Fruit fly (Drosophila melanogaster) whole organism: ENCODE data around the gene CG46462.

Source experiments
- Dll ChIP-seq: fragments of >200 bp; optimal IDR thresholded peaks from 2 replicates; lab custom pipeline; 2017
- pan ChIP-seq: fragments of >200 bp; optimal IDR thresholded peaks from 2 replicates; lab custom pipeline; 2017
- psq ChIP-seq: fragments of >200 bp; optimal IDR thresholded peaks from 2 replicates; lab custom pipeline; 2017
- usp ChIP-seq: fragments of >200 bp; optimal IDR thresholded peaks from 2 replicates; lab custom pipeline; 2017; ENCODE audit warnings: missing biosample characterization, missing genetic modification characterization, mixed read lengths

DNA sequence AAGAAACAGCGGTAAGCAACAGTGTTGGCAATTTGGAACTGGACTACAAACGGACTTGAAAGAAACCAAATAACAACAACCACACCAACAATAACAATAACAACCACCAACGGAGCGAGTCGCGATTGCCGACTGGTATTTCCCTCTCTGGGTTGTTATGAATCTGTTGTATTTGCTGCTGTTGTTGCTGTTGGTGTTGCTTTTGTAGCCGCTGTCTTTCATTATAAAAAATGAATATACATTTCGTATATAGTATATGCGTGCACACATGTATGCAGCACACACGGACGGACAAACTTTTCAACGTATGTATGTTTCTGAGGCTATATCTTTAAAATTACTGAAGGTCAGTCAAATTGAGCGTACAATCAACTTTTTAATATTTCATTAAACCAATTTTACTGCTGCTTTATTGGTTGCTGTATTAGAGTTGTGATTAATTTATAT lies 28.1 kb upstream of the CG46462 start:
- TF ChIP-seq psq (lab: Kevin White, UChicago) (no peak), pan (lab: Kevin White, UChicago) (no peak), usp (no peak), Dll (lab: Kevin White, UChicago) (no peak)
